Fruit fly (Drosophila melanogaster) whole organism, embryonic: ENCODE results near the gene Lsp2.
A peak's percentile ranks its signal among the peaks of the same experiment; 100 is the strongest.

Experiments used
- Atf6 ChIP-seq: fragments of 200-800 bp; sonication (Bioruptor generic); IDR thresholded peaks from 2 replicates; pipeline ENCODE4 v1.3.6; 2022; ENCODE audit warnings: missing biosample characterization, missing genetic modification characterization
- Blimp-1 ChIP-seq: fragments of 200-800 bp; sonication (Bioruptor generic); optimal IDR thresholded peaks from 3 replicates; lab custom pipeline; 2018; ENCODE audit warnings: missing biosample characterization, missing genetic modification characterization, mild to moderate bottlenecking, moderate library complexity, missing genetic modification reagents
- Bteb2 ChIP-seq: fragments of 200-800 bp; sonication (Bioruptor generic); optimal IDR thresholded peaks from 2 replicates; lab custom pipeline; 2016; ENCODE audit warnings: missing biosample characterization, missing genetic modification characterization
- CG10147 ChIP-seq: fragments of 200-800 bp; sonication (Bioruptor generic); optimal IDR thresholded peaks from 2 replicates; lab custom pipeline; 2019; ENCODE audit warnings: missing biosample characterization, mild to moderate bottlenecking, missing genetic modification characterization, moderate library complexity
- CG10267 ChIP-seq: fragments of 200-800 bp; sonication (Bioruptor generic); optimal IDR thresholded peaks from 2 replicates; lab custom pipeline; 2018; ENCODE audit warnings: missing biosample characterization, mild to moderate bottlenecking, missing genetic modification characterization, moderate library complexity
- CG10431 ChIP-seq: fragments of 200-800 bp; sonication (Bioruptor generic); optimal IDR thresholded peaks from 3 replicates; lab custom pipeline; 2018; ENCODE audit warnings: missing biosample characterization, mild to moderate bottlenecking, missing genetic modification characterization
- CG10979 ChIP-seq: fragments of 200-800 bp; sonication (Bioruptor generic); optimal IDR thresholded peaks from 2 replicates; lab custom pipeline; 2018; ENCODE audit warnings: missing biosample characterization, mild to moderate bottlenecking, missing genetic modification characterization, moderate library complexity
- CG11456 ChIP-seq: fragments of 200-800 bp; sonication (Bioruptor generic); IDR thresholded peaks from 3 replicates; pipeline ENCODE4 v1.3.6; 2022; ENCODE audit warnings: missing biosample characterization, missing genetic modification characterization
- CG11504 ChIP-seq: fragments of 200-800 bp; sonication (Bioruptor generic); optimal IDR thresholded peaks from 3 replicates; lab custom pipeline; 2019; ENCODE audit warnings: missing biosample characterization, mild to moderate bottlenecking, missing genetic modification characterization, moderate library complexity
- CG11723 ChIP-seq: fragments of 200-800 bp; sonication (Bioruptor generic); optimal IDR thresholded peaks from 2 replicates; lab custom pipeline; 2017; ENCODE audit warnings: missing biosample characterization, mild to moderate bottlenecking, missing genetic modification characterization
- CG12155 ChIP-seq: fragments of 200-800 bp; sonication (Bioruptor generic); optimal IDR thresholded peaks from 3 replicates; lab custom pipeline; 2016; ENCODE audit warnings: missing biosample characterization, missing genetic modification characterization
- CG13424 ChIP-seq: fragments of 200-800 bp; sonication (Bioruptor generic); optimal IDR thresholded peaks from 2 replicates; lab custom pipeline; 2019; ENCODE audit warnings: missing biosample characterization, mild to moderate bottlenecking, missing genetic modification characterization, moderate library complexity
- CG15011 ChIP-seq: fragments of 200-800 bp; sonication (Bioruptor generic); optimal IDR thresholded peaks from 3 replicates; lab custom pipeline; 2018; ENCODE audit warnings: missing biosample characterization, mild to moderate bottlenecking, missing genetic modification characterization
- CG15514 ChIP-seq: fragments of 200-800 bp; sonication (Bioruptor generic); optimal IDR thresholded peaks from 3 replicates; lab custom pipeline; 2017; ENCODE audit warnings: missing biosample characterization, missing genetic modification characterization, mild to moderate bottlenecking, moderate library complexity, missing genetic modification reagents
- CG17361 ChIP-seq: fragments of 200-800 bp; sonication (Bioruptor generic); IDR thresholded peaks from 3 replicates; pipeline ENCODE4 v1.3.6; 2022; ENCODE audit warnings: missing biosample characterization, missing genetic modification characterization
- CG2116 ChIP-seq: fragments of 200-800 bp; sonication (Bioruptor generic); optimal IDR thresholded peaks from 3 replicates; lab custom pipeline; 2018; ENCODE audit warnings: missing biosample characterization, mild to moderate bottlenecking, missing genetic modification characterization
- CG30431 ChIP-seq: fragments of 200-800 bp; sonication (Bioruptor generic); optimal IDR thresholded peaks from 2 replicates; lab custom pipeline; 2017; ENCODE audit warnings: missing biosample characterization, missing genetic modification characterization
- CG6689 ChIP-seq: fragments of 200-800 bp; sonication (Bioruptor generic); IDR thresholded peaks from 2 replicates; pipeline ENCODE4 v1.3.6; 2022; ENCODE audit warnings: missing biosample characterization, missing genetic modification characterization
- CG7556 ChIP-seq: fragments of 200-800 bp; sonication (Bioruptor generic); optimal IDR thresholded peaks from 2 replicates; lab custom pipeline; 2017; ENCODE audit warnings: missing biosample characterization, mild to moderate bottlenecking, missing genetic modification characterization
- CTCF ChIP-seq: fragments of 200-800 bp; sonication (Bioruptor generic); optimal IDR thresholded peaks from 2 replicates; lab custom pipeline; 2017; ENCODE audit warnings: missing biosample characterization, mild to moderate bottlenecking, missing genetic modification characterization, moderate library complexity
- D ChIP-seq, 2 experiments: fragments of 200-800 bp in 1 of 2; fragments of >200 bp in 1 of 2; sonication (Bioruptor generic) in 1 of 2; optimal IDR thresholded peaks; 2 replicates in 1 of 2; 3 replicates in 1 of 2; lab custom pipeline; 2017; ENCODE audit warnings: mild to moderate bottlenecking in 1 of 2, missing biosample characterization in 1 of 2, missing genetic modification characterization in 1 of 2, missing genetic modification reagents in 1 of 2
- Drgx ChIP-seq: fragments of 200-800 bp; sonication (Bioruptor generic); IDR thresholded peaks from 2 replicates; pipeline ENCODE4 v1.3.6; 2022; ENCODE audit warnings: missing biosample characterization, missing genetic modification characterization
- Hmr ChIP-seq: fragments of 200-800 bp; sonication (Bioruptor generic); optimal IDR thresholded peaks from 3 replicates; lab custom pipeline; 2017; ENCODE audit warnings: mild to moderate bottlenecking, missing biosample characterization, missing genetic modification reagents, missing genetic modification characterization
- NfI ChIP-seq: fragments of 200-800 bp; sonication (Bioruptor generic); optimal IDR thresholded peaks from 3 replicates; lab custom pipeline; 2018; ENCODE audit warnings: missing biosample characterization, mild to moderate bottlenecking, missing genetic modification characterization, moderate library complexity
- Sox100B ChIP-seq: fragments of 200-800 bp; sonication (Bioruptor generic); optimal IDR thresholded peaks from 3 replicates; lab custom pipeline; 2018; ENCODE audit warnings: missing biosample characterization, mild to moderate bottlenecking, missing genetic modification characterization
- Sox102F ChIP-seq: fragments of 200-800 bp; sonication (Bioruptor generic); optimal IDR thresholded peaks from 2 replicates; lab custom pipeline; 2018; ENCODE audit warnings: missing biosample characterization, mild to moderate bottlenecking, missing genetic modification characterization, moderate library complexity
- Vsx1 ChIP-seq: fragments of 200-800 bp; sonication (Bioruptor generic); optimal IDR thresholded peaks from 2 replicates; lab custom pipeline; 2017; ENCODE audit warnings: missing biosample characterization, mild to moderate bottlenecking, missing genetic modification characterization, missing genetic modification reagents
- Xrp1 ChIP-seq: fragments of 200-800 bp; sonication (Bioruptor generic); IDR thresholded peaks from 2 replicates; pipeline ENCODE4 v1.3.6; 2022; ENCODE audit warnings: missing biosample characterization, missing genetic modification characterization
- az2 ChIP-seq: fragments of 200-800 bp; sonication (Bioruptor generic); optimal IDR thresholded peaks from 3 replicates; lab custom pipeline; 2016; ENCODE audit warnings: missing biosample characterization, missing genetic modification characterization
- bsh ChIP-seq, 2 experiments: fragments of 200-800 bp; sonication (Bioruptor generic); optimal IDR thresholded peaks; 2 replicates each; lab custom pipeline; 2017 to 2018; ENCODE audit warnings: mild to moderate bottlenecking in 2 of 2, missing biosample characterization in 2 of 2, missing genetic modification characterization in 2 of 2, moderate library complexity in 1 of 2
- cato ChIP-seq: fragments of 200-800 bp; sonication (Bioruptor generic); optimal IDR thresholded peaks from 2 replicates; lab custom pipeline; 2016; ENCODE audit warnings: missing biosample characterization, missing genetic modification characterization, borderline replicate concordance
- caup ChIP-seq: fragments of 200-800 bp; sonication (Bioruptor generic); optimal IDR thresholded peaks from 3 replicates; lab custom pipeline; 2017; ENCODE audit warnings: missing biosample characterization, mild to moderate bottlenecking, missing genetic modification characterization, moderate library complexity; ENCODE audit not compliant: severe bottlenecking
- chinmo ChIP-seq: fragments of 200-800 bp; sonication (Bioruptor generic); IDR thresholded peaks from 4 replicates; pipeline ENCODE4 v1.3.6; 2022; ENCODE audit warnings: missing biosample characterization, missing genetic modification characterization; ENCODE audit not compliant: partially characterized antibody
- corto ChIP-seq: fragments of 200-800 bp; sonication (Bioruptor generic); optimal IDR thresholded peaks from 2 replicates; lab custom pipeline; 2016; ENCODE audit warnings: missing biosample characterization, mild to moderate bottlenecking, missing genetic modification characterization, moderate library complexity
- fd64A ChIP-seq: fragments of 200-800 bp; sonication (Bioruptor generic); optimal IDR thresholded peaks from 3 replicates; lab custom pipeline; 2018; ENCODE audit warnings: missing biosample characterization, mild to moderate bottlenecking, missing genetic modification characterization
- fd96Cb ChIP-seq: fragments of 200-800 bp; sonication (Bioruptor generic); optimal IDR thresholded peaks from 2 replicates; lab custom pipeline; 2018; ENCODE audit warnings: missing biosample characterization, mild to moderate bottlenecking, missing genetic modification characterization, moderate library complexity
- gcm2 ChIP-seq: fragments of 200-800 bp; sonication (Bioruptor generic); optimal IDR thresholded peaks from 2 replicates; lab custom pipeline; 2016; ENCODE audit warnings: missing biosample characterization, missing genetic modification characterization
- gsb ChIP-seq: fragments of 200-800 bp; sonication (Bioruptor generic); IDR thresholded peaks from 2 replicates; pipeline ENCODE4 v1.3.6; 2022; ENCODE audit warnings: missing biosample characterization, missing genetic modification characterization
- kni ChIP-seq: fragments of 200-800 bp; sonication (Bioruptor generic); optimal IDR thresholded peaks from 3 replicates; lab custom pipeline; 2017; ENCODE audit warnings: mild to moderate bottlenecking, missing biosample characterization, missing genetic modification reagents, missing genetic modification characterization
- nerfin-1 ChIP-seq: fragments of 200-800 bp; sonication (Bioruptor generic); optimal IDR thresholded peaks from 3 replicates; lab custom pipeline; 2019; ENCODE audit warnings: missing biosample characterization, mild to moderate bottlenecking, missing genetic modification characterization, moderate library complexity
- p53 ChIP-seq: fragments of 200-800 bp; sonication (Bioruptor generic); optimal IDR thresholded peaks from 2 replicates; lab custom pipeline; 2016; ENCODE audit warnings: missing biosample characterization, missing genetic modification characterization
- salm ChIP-seq: fragments of 200-800 bp; sonication (Bioruptor generic); optimal IDR thresholded peaks from 2 replicates; lab custom pipeline; 2018; ENCODE audit warnings: missing biosample characterization, mild to moderate bottlenecking, missing genetic modification characterization
- scrt ChIP-seq: fragments of 200-800 bp; sonication (Bioruptor generic); optimal IDR thresholded peaks from 2 replicates; lab custom pipeline; 2018; ENCODE audit warnings: missing biosample characterization, mild to moderate bottlenecking, missing genetic modification characterization, moderate library complexity
- seq ChIP-seq: fragments of 200-800 bp; sonication (Bioruptor generic); IDR thresholded peaks from 2 replicates; pipeline ENCODE4 v1.3.6; 2022; ENCODE audit warnings: missing biosample characterization, missing genetic modification characterization
- stc ChIP-seq: fragments of 200-800 bp; sonication (Bioruptor generic); IDR thresholded peaks from 2 replicates; pipeline ENCODE4 v1.3.6; 2022; ENCODE audit warnings: missing biosample characterization, missing genetic modification characterization
- tio ChIP-seq: fragments of 200-800 bp; sonication (Bioruptor generic); optimal IDR thresholded peaks from 2 replicates; lab custom pipeline; 2017; ENCODE audit warnings: missing biosample characterization, missing genetic modification characterization, inconsistent platforms
- trem ChIP-seq: fragments of 200-800 bp; optimal IDR thresholded peaks from 3 replicates; lab custom pipeline; 2019; ENCODE audit warnings: missing biosample characterization, mild to moderate bottlenecking, missing genetic modification characterization, moderate library complexity
- unpg ChIP-seq: fragments of 200-800 bp; sonication (Bioruptor generic); optimal IDR thresholded peaks from 3 replicates; lab custom pipeline; 2018; ENCODE audit warnings: missing biosample characterization, mild to moderate bottlenecking, missing genetic modification characterization, moderate library complexity
- zfh1 ChIP-seq: fragments of 200-800 bp; sonication (Bioruptor generic); IDR thresholded peaks from 3 replicates; pipeline ENCODE4 v1.3.6; 2022; ENCODE audit warnings: missing biosample characterization, missing genetic modification characterization

Lsp2 gene

dm6 chr3L:12083861-12084260, 45.3 kb upstream of the Lsp2 start (continued):
- TF ChIP-seq corto (GFP tag; lab: Kevin White, UChicago) (no peak), CG10267 (tag; lab: Kevin White, UChicago) (peak; percentile 67), kni (peak; percentile 66), CG10431 (GFP tag; lab: Kevin White, UChicago) (peak; percentile 81), tio (GFP tag; lab: Kevin White, UChicago) (peak; percentile 3), Drgx (GFP tag; lab: Robert Waterston, UW) (no peak), Hmr (peak; percentile 35), CG15011 (GFP tag; lab: Kevin White, UChicago) (peak; percentile 44), Sox102F (GFP tag; lab: Kevin White, UChicago) (peak; percentile 36), salm (tag; lab: Kevin White, UChicago) (peak; percentile 59), cato (GFP tag; lab: Kevin White, UChicago) (no peak), CTCF (peak; percentile 50), CG17361 (GFP tag; lab: Robert Waterston, UW) (0 out of 3 replicates have a peak, but pooled peaks have one; percentile 42), chinmo (GFP tag; lab: Robert Waterston, UW) (no peak), CG11456 (GFP tag; lab: Robert Waterston, UW) (no peak), gcm2 (no peak), zfh1 (GFP tag; lab: Robert Waterston, UW) (0 out of 3 replicates have a peak, but pooled peaks have one; percentile 23), Bteb2 (GFP tag; lab: Kevin White, UChicago) (no peak), Atf6 (GFP tag; lab: Robert Waterston, UW) (no peak), D (optimal IDR thresholded peaks at IDR 0.05; lab: Kevin White, UChicago) (no peak), D (GFP tag; optimal IDR thresholded peaks at IDR 0.05; lab: Kevin White, UChicago) (peak; percentile 65), p53 (GFP tag; lab: Kevin White, UChicago) (no peak), CG30431 (GFP tag; lab: Kevin White, UChicago) (peak; percentile 15), Blimp-1 (GFP tag; lab: Kevin White, UChicago) (peak; percentile 65), fd96Cb (tag; lab: Kevin White, UChicago) (peak; percentile 49), Vsx1 (GFP tag; lab: Kevin White, UChicago) (peak; percentile 82), nerfin-1 (tag; lab: Kevin White, UChicago) (peak; percentile 73), CG6689 (peak; percentile 35; the same call in 1 of the 2 replicates), Xrp1 (peak; percentile 68), CG12155 (GFP tag; lab: Kevin White, UChicago) (no peak), stc (peak; percentile 28; the same call in 1 of the 2 replicates), CG2116 (peak; percentile 28), NfI (GFP tag; lab: Kevin White, UChicago) (peak; percentile 4), Sox100B (GFP tag; lab: Kevin White, UChicago) (peak; percentile 70), unpg (GFP tag; lab: Kevin White, UChicago) (peak; percentile 60), CG15514 (GFP tag; lab: Kevin White, UChicago) (peak; percentile 31), CG10147 (GFP tag; lab: Kevin White, UChicago) (peak; percentile 6), CG10979 (peak; percentile 68), seq (0 out of 2 replicates have a peak, but pooled peaks have one; percentile 28), trem (tag; lab: Kevin White, UChicago) (peak; percentile 54), bsh (GFP tag; optimal IDR thresholded peaks at IDR 0.05; lab: Kevin White, UChicago) (peak in 1 of 2 experiments; percentile 65), CG7556 (GFP tag; lab: Kevin White, UChicago) (peak; percentile 47), CG13424 (tag; lab: Kevin White, UChicago) (peak; percentile 55), CG11504 (tag; lab: Kevin White, UChicago) (peak; percentile 49), fd64A (peak; percentile 79), az2 (GFP tag; lab: Kevin White, UChicago) (no peak), CG11723 (peak; percentile 63), scrt (peak; percentile 33), gsb (GFP tag; lab: Robert Waterston, UW) (no peak), caup (GFP tag; lab: Kevin White, UChicago) (peak; percentile 65)
